Worm (Caenorhabditis elegans): ENCODE measurements around the gene str-115.
A peak's percentile ranks its signal among the peaks of the same experiment; 100 is the strongest.

ce11 chrV:11304879-11305278 lies 36.0 kb downstream of the str-115 start, which contains the start of gene srh-45:
- TF ChIP-seq hlh-30 (tag; optimal IDR thresholded peaks at IDR 0.05; ENCODE audit: insufficient read depth) (no peak), nhr-111 (GFP tag; optimal IDR thresholded peaks at IDR 0.05) (no peak), lin-13 (GFP tag; optimal IDR thresholded peaks at IDR 0.05) (no peak), Y105C5A.15 (GFP tag; IDR thresholded peaks at IDR 0.05) (no peak), nhr-237 (tag; optimal IDR thresholded peaks at IDR 0.05) (no peak), ces-1 (GFP tag; optimal IDR thresholded peaks at IDR 0.05) (no peak), T26A8.4 (GFP tag; IDR thresholded peaks at IDR 0.05) (no peak), zag-1 (tag; optimal IDR thresholded peaks at IDR 0.05) (no peak), ama-1 (optimal IDR thresholded peaks at IDR 0.05) (no peak), lin-1 (GFP tag; IDR thresholded peaks at IDR 0.05) (no peak), aha-1 (tag) (peak; percentile 52)

All from whole organism, L4 larva.